Worm (Caenorhabditis elegans) whole organism, young adult: Measurements from ENCODE around the gene lnkn-1.
A peak's percentile ranks its signal among the peaks of the same experiment; 100 is the strongest.

Experiments used
- B0019.2 ChIP-seq: fragments of 200-800 bp; sonication (Bioruptor generic); conservative IDR thresholded peaks from 2 replicates; pipeline ENCODE4 v1.3.6; 2022; ENCODE audit warnings: missing genetic modification reagents, missing genetic modification characterization, missing compliant biosample characterization
- B0035.1 ChIP-seq: sonication (generic microtip); optimal IDR thresholded peaks from 2 replicates; lab custom pipeline; 2016; ENCODE audit warnings: missing genetic modification characterization, mild to moderate bottlenecking, missing compliant biosample characterization, missing genotype, missing genetic modification reagents
- C17E4.6 ChIP-seq: fragments of 200-800 bp; sonication (Bioruptor generic); IDR thresholded peaks from 2 replicates; pipeline ENCODE4 v1.3.6; 2022; ENCODE audit warnings: missing genetic modification reagents, missing genetic modification characterization, missing compliant biosample characterization
- D2030.7 ChIP-seq: fragments of 200-800 bp; sonication (Bioruptor generic); IDR thresholded peaks from 2 replicates; pipeline ENCODE4 v1.3.6; 2022; ENCODE audit warnings: missing genetic modification reagents, missing genetic modification characterization, missing compliant biosample characterization
- F37B4.10 ChIP-seq: fragments of 200-800 bp; sonication (Bioruptor generic); IDR thresholded peaks from 2 replicates; pipeline ENCODE4 v1.3.6; 2022; ENCODE audit warnings: missing genetic modification characterization, missing compliant biosample characterization
- F52B5.7 ChIP-seq: sonication (generic microtip); optimal IDR thresholded peaks from 2 replicates; lab custom pipeline; 2016; ENCODE audit warnings: mild to moderate bottlenecking, missing genetic modification characterization, missing compliant biosample characterization
- F55B11.4 ChIP-seq: sonication (generic microtip); optimal IDR thresholded peaks from 2 replicates; lab custom pipeline; 2016; ENCODE audit warnings: missing compliant biosample characterization, missing genetic modification characterization, borderline replicate concordance; ENCODE audit not compliant: insufficient read depth
- F57C9.4 ChIP-seq: sonication (generic microtip); optimal IDR thresholded peaks from 2 replicates; lab custom pipeline; 2017; ENCODE audit warnings: mild to moderate bottlenecking, missing genetic modification characterization, missing compliant biosample characterization
- K11D2.4 ChIP-seq: fragments of 200-800 bp; sonication (Bioruptor generic); IDR thresholded peaks from 2 replicates; pipeline ENCODE4 v1.3.6; 2022; ENCODE audit warnings: missing genetic modification reagents, missing genetic modification characterization, missing compliant biosample characterization
- K12H6.12 ChIP-seq: fragments of 200-800 bp; sonication (Bioruptor generic); optimal IDR thresholded peaks from 2 replicates; lab custom pipeline; 2018; ENCODE audit warnings: mild to moderate bottlenecking, missing genetic modification characterization, missing compliant biosample characterization
- T26A5.8 ChIP-seq: sonication (generic microtip); optimal IDR thresholded peaks from 2 replicates; lab custom pipeline; 2016; ENCODE audit warnings: missing genetic modification characterization, missing compliant biosample characterization
- Y67H2A.10 ChIP-seq: fragments of 200-800 bp; sonication (Bioruptor generic); conservative IDR thresholded peaks from 2 replicates; pipeline ENCODE4 v1.3.6; 2022; ENCODE audit warnings: missing genetic modification reagents, missing genetic modification characterization, missing compliant biosample characterization
- ZK185.1 ChIP-seq: sonication (generic microtip); optimal IDR thresholded peaks from 2 replicates; lab custom pipeline; 2016; ENCODE audit warnings: mild to moderate bottlenecking, missing genetic modification characterization, missing compliant biosample characterization; ENCODE audit not compliant: poor library complexity, severe bottlenecking
- akir-1 ChIP-seq: fragments of 200-800 bp; sonication (Bioruptor generic); optimal IDR thresholded peaks from 2 replicates; lab custom pipeline; 2018; ENCODE audit warnings: mild to moderate bottlenecking, missing genetic modification characterization, moderate library complexity, missing compliant biosample characterization
- aptf-2 ChIP-seq: fragments of 200-800 bp; sonication (Bioruptor generic); conservative IDR thresholded peaks from 2 replicates; pipeline ENCODE4 v1.3.6; 2022; ENCODE audit warnings: missing genetic modification reagents, missing genetic modification characterization, missing compliant biosample characterization
- aptf-3 ChIP-seq: fragments of 200-800 bp; sonication (Bioruptor generic); IDR thresholded peaks from 2 replicates; pipeline ENCODE4 v1.3.6; 2022; ENCODE audit warnings: missing genetic modification characterization, missing compliant biosample characterization
- atf-7 ChIP-seq: sonication (generic microtip); optimal IDR thresholded peaks from 2 replicates; lab custom pipeline; 2017; ENCODE audit warnings: mild to moderate bottlenecking, missing genetic modification characterization, missing compliant biosample characterization
- athp-1 ChIP-seq: sonication (generic microtip); optimal IDR thresholded peaks from 2 replicates; lab custom pipeline; 2017; ENCODE audit warnings: mild to moderate bottlenecking, missing genetic modification characterization, missing compliant biosample characterization
- attf-3 ChIP-seq: fragments of 200-800 bp; sonication (Bioruptor generic); conservative IDR thresholded peaks from 2 replicates; pipeline ENCODE4 v1.3.6; 2022; ENCODE audit warnings: missing genetic modification reagents, missing genetic modification characterization, missing compliant biosample characterization
- ccch-3 ChIP-seq: fragments of 200-800 bp; sonication (Bioruptor generic); optimal IDR thresholded peaks from 2 replicates; lab custom pipeline; 2018; ENCODE audit warnings: mild to moderate bottlenecking, missing genetic modification characterization, missing compliant biosample characterization
- cebp-1 ChIP-seq, 2 experiments: fragments of 200-800 bp in 1 of 2; sonication (Bioruptor generic) in 1 of 2; sonication (generic microtip) in 1 of 2; IDR thresholded peaks in 1 of 2; optimal IDR thresholded peaks in 1 of 2; 2 replicates each; pipeline versions ENCODE4 v1.3.6 to Lab custom; 2017 to 2022; ENCODE audit warnings: missing compliant biosample characterization in 2 of 2, missing genetic modification characterization in 2 of 2, mild to moderate bottlenecking in 1 of 2, missing genetic modification reagents in 1 of 2, moderate library complexity in 1 of 2
- cebp-2 ChIP-seq: fragments of 200-800 bp; sonication (Bioruptor generic); IDR thresholded peaks from 2 replicates; pipeline ENCODE4 v1.3.6; 2022; ENCODE audit warnings: missing genetic modification characterization, missing compliant biosample characterization
- ceh-40 ChIP-seq: fragments of 200-800 bp; sonication (Bioruptor generic); IDR thresholded peaks from 2 replicates; pipeline ENCODE4 v1.3.6; 2022; ENCODE audit warnings: missing genetic modification characterization, missing compliant biosample characterization
- ceh-91 ChIP-seq: fragments of 200-800 bp; sonication (Bioruptor generic); IDR thresholded peaks from 2 replicates; pipeline ENCODE4 v1.3.6; 2022; ENCODE audit warnings: missing genetic modification reagents, missing genetic modification characterization, missing compliant biosample characterization
- chd-7 ChIP-seq: sonication (generic microtip); optimal IDR thresholded peaks from 2 replicates; lab custom pipeline; 2016; ENCODE audit warnings: mild to moderate bottlenecking, missing genetic modification characterization, moderate library complexity, missing compliant biosample characterization
- dox-1 ChIP-seq: fragments of 200-800 bp; sonication (Bioruptor generic); IDR thresholded peaks from 2 replicates; pipeline ENCODE4 v1.3.6; 2022; ENCODE audit warnings: missing genetic modification reagents, missing genetic modification characterization, missing compliant biosample characterization
- efl-1 ChIP-seq: fragments of 150-350 bp; optimal IDR thresholded peaks from 2 replicates; lab custom pipeline; 2014; ENCODE audit warnings: missing biosample characterization, missing genetic modification reagents, missing genetic modification characterization
- egl-44 ChIP-seq: fragments of 200-800 bp; sonication (Bioruptor generic); IDR thresholded peaks from 2 replicates; pipeline ENCODE4 v1.3.6; 2022; ENCODE audit warnings: missing genetic modification reagents, missing genetic modification characterization, missing compliant biosample characterization
- ets-4 ChIP-seq: fragments of 200-800 bp; sonication (Bioruptor generic); optimal IDR thresholded peaks from 2 replicates; lab custom pipeline; 2018; ENCODE audit warnings: mild to moderate bottlenecking, missing genetic modification characterization, missing compliant biosample characterization
- hmg-1.2 ChIP-seq: fragments of 200-800 bp; sonication (Bioruptor generic); IDR thresholded peaks from 2 replicates; pipeline ENCODE4 v1.3.6; 2022; ENCODE audit warnings: missing genetic modification reagents, missing genetic modification characterization, missing compliant biosample characterization
- hrde-1 ChIP-seq: sonication (generic microtip); optimal IDR thresholded peaks from 2 replicates; lab custom pipeline; 2016; ENCODE audit warnings: missing genetic modification characterization, mild to moderate bottlenecking, missing compliant biosample characterization, moderate library complexity, missing genotype, missing genetic modification reagents, borderline replicate concordance
- lag-1 ChIP-seq: fragments of 200-800 bp; sonication (Bioruptor generic); IDR thresholded peaks from 2 replicates; pipeline ENCODE4 v1.3.6; 2022; ENCODE audit warnings: missing genetic modification reagents, missing genetic modification characterization, missing compliant biosample characterization
- madf-6 ChIP-seq: fragments of 200-800 bp; sonication (Bioruptor generic); IDR thresholded peaks from 2 replicates; pipeline ENCODE4 v1.3.6; 2022; ENCODE audit warnings: missing genetic modification reagents, missing genetic modification characterization, missing compliant biosample characterization
- madf-8 ChIP-seq: fragments of 200-800 bp; sonication (Bioruptor generic); conservative IDR thresholded peaks from 2 replicates; pipeline ENCODE4 v1.3.6; 2022; ENCODE audit warnings: missing genetic modification reagents, missing genetic modification characterization, missing compliant biosample characterization
- mcd-1 ChIP-seq: fragments of 200-800 bp; sonication (Bioruptor generic); IDR thresholded peaks from 2 replicates; pipeline ENCODE4 v1.3.6; 2022; ENCODE audit warnings: missing genetic modification reagents, missing genetic modification characterization, missing compliant biosample characterization
- mes-4 ChIP-seq: sonication (generic microtip); optimal IDR thresholded peaks from 2 replicates; lab custom pipeline; 2016; ENCODE audit warnings: missing genotype, missing genetic modification characterization, missing compliant biosample characterization
- mxl-1 ChIP-seq: sonication (generic microtip); optimal IDR thresholded peaks from 2 replicates; lab custom pipeline; 2016; ENCODE audit warnings: missing genetic modification characterization, missing compliant biosample characterization
- nhr-27 ChIP-seq: fragments of 200-800 bp; sonication (Bioruptor generic); optimal IDR thresholded peaks from 2 replicates; lab custom pipeline; 2018; ENCODE audit warnings: mild to moderate bottlenecking, missing genetic modification characterization, moderate library complexity, missing compliant biosample characterization
- repo-1 ChIP-seq: sonication (generic microtip); optimal IDR thresholded peaks from 2 replicates; lab custom pipeline; 2017; ENCODE audit warnings: mild to moderate bottlenecking, missing genetic modification characterization, missing compliant biosample characterization
- rpc-1 ChIP-seq, 2 experiments: fragments of 150-350 bp in 1 of 2; sonication (generic microtip) in 1 of 2; optimal IDR thresholded peaks; 2 replicates each; lab custom pipeline; 2014 to 2018; ENCODE audit warnings: missing biosample characterization in 1 of 2, missing genetic modification characterization in 1 of 2, missing genetic modification reagents in 1 of 2, missing genotype in 1 of 2
- sdz-38 ChIP-seq: sonication (generic microtip); optimal IDR thresholded peaks from 2 replicates; lab custom pipeline; 2016; ENCODE audit warnings: missing genotype, missing genetic modification characterization, missing compliant biosample characterization
- snpc-1.1 ChIP-seq: sonication (generic microtip); optimal IDR thresholded peaks from 2 replicates; lab custom pipeline; 2017; ENCODE audit warnings: missing genetic modification characterization, mild to moderate bottlenecking, missing compliant biosample characterization, antibody characterized with exemption, moderate library complexity, missing genotype, missing genetic modification reagents; ENCODE audit not compliant: insufficient read depth
- sptf-2 ChIP-seq: fragments of 200-800 bp; sonication (Bioruptor generic); optimal IDR thresholded peaks from 2 replicates; lab custom pipeline; 2018; ENCODE audit warnings: mild to moderate bottlenecking, missing genetic modification characterization, missing compliant biosample characterization
- tbx-9 ChIP-seq: sonication (generic microtip); optimal IDR thresholded peaks from 2 replicates; lab custom pipeline; 2016; ENCODE audit warnings: borderline replicate concordance, missing genetic modification characterization, inconsistent platforms, missing compliant biosample characterization
- unc-62 ChIP-seq: fragments of 150-350 bp; optimal IDR thresholded peaks from 2 replicates; lab custom pipeline; 2014; ENCODE audit warnings: missing biosample characterization, missing genetic modification reagents, missing genetic modification characterization
- xnd-1 ChIP-seq: sonication (generic microtip); optimal IDR thresholded peaks from 2 replicates; lab custom pipeline; 2016; ENCODE audit warnings: missing genotype, missing genetic modification reagents, missing genetic modification characterization, missing compliant biosample characterization
- ztf-18 ChIP-seq: sonication (generic microtip); optimal IDR thresholded peaks from 2 replicates; lab custom pipeline; 2016; ENCODE audit warnings: missing genotype, mild to moderate bottlenecking, missing genetic modification characterization, missing compliant biosample characterization
- ztf-28 ChIP-seq: fragments of 200-800 bp; sonication (Bioruptor generic); IDR thresholded peaks from 2 replicates; pipeline ENCODE4 v1.3.6; 2022; ENCODE audit warnings: missing genetic modification reagents, missing genetic modification characterization, missing compliant biosample characterization
- ztf-3 ChIP-seq: fragments of 200-800 bp; sonication (Bioruptor generic); optimal IDR thresholded peaks from 2 replicates; lab custom pipeline; 2018; ENCODE audit warnings: mild to moderate bottlenecking, missing genetic modification characterization, missing compliant biosample characterization

The lnkn-1 gene

DNA sequence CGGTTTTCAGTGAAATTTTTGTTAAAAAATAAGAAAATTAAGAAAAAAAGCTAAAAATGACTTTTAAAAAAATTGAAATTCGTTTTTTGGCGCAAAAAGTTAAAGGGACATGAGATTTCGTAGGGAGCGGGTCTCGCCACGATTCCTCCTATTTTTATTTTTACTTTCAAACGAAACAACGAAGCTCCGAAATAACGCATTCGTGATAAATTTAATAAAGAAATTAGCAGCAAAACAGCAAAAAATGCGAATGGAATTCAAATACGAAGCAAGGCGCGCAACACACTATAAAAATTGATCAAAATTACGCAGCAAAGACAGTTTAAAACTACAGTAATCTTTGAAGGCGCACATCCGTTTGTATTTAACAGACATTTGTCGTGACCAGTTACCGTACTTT is 9.7 kb downstream of the lnkn-1 start:
- TF ChIP-seq ZK185.1 (no peak), cebp-1 (GFP tag; IDR thresholded peaks at IDR 0.05; lab: Robert Waterston, UW) (no peak), cebp-1 (tag; optimal IDR thresholded peaks at IDR 0.05; lab: Kevin White, UChicago) (no peak), aptf-2 (GFP tag; lab: Robert Waterston, UW) (no peak), F55B11.4 (tag; lab: Kevin White, UChicago) (no peak), hmg-1.2 (GFP tag; lab: Robert Waterston, UW) (peak; percentile 11; the same call in 1 of the 2 replicates), ccch-3 (GFP tag; lab: Kevin White, UChicago) (no peak), ceh-40 (GFP tag; lab: Robert Waterston, UW) (no peak), nhr-27 (no peak), B0035.1 (tag; lab: Kevin White, UChicago) (no peak), sdz-38 (tag; lab: Kevin White, UChicago) (no peak), efl-1 (GFP tag; lab: Kevin White, UChicago) (peak; percentile 83), ceh-91 (GFP tag; lab: Robert Waterston, UW) (peak; percentile 74), mes-4 (tag; lab: Kevin White, UChicago) (no peak), F57C9.4 (tag; lab: Kevin White, UChicago) (no peak), madf-6 (peak; percentile 86), unc-62 (GFP tag; lab: Kevin White, UChicago) (no peak), rpc-1 (optimal IDR thresholded peaks at IDR 0.05; lab: Kevin White, UChicago) (no peak), rpc-1 (tag; optimal IDR thresholded peaks at IDR 0.05; lab: Kevin White, UChicago) (no peak), C17E4.6 (GFP tag; lab: Robert Waterston, UW) (no peak), T26A5.8 (no peak), madf-8 (GFP tag; lab: Robert Waterston, UW) (peak; percentile 76), repo-1 (tag; lab: Kevin White, UChicago) (no peak), tbx-9 (tag; lab: Kevin White, UChicago) (no peak), K11D2.4 (GFP tag; lab: Robert Waterston, UW) (no peak), mxl-1 (tag; lab: Kevin White, UChicago) (no peak), aptf-3 (no peak), D2030.7 (peak; percentile 56; the same call in 1 of the 2 replicates), egl-44 (GFP tag; lab: Robert Waterston, UW) (no peak), ztf-18 (tag; lab: Kevin White, UChicago) (peak; percentile 43), snpc-1.1 (no peak), attf-3 (GFP tag; lab: Robert Waterston, UW) (peak; percentile 77), ets-4 (GFP tag; lab: Kevin White, UChicago) (no peak), lag-1 (GFP tag; lab: Robert Waterston, UW) (no peak), ztf-28 (GFP tag; lab: Robert Waterston, UW) (no peak), cebp-2 (GFP tag; lab: Robert Waterston, UW) (no peak), K12H6.12 (tag; lab: Kevin White, UChicago) (no peak), dox-1 (peak; percentile 48), F37B4.10 (GFP tag; lab: Robert Waterston, UW) (no peak), F52B5.7 (no peak), akir-1 (GFP tag; lab: Kevin White, UChicago) (no peak), sptf-2 (GFP tag; lab: Kevin White, UChicago) (no peak), ztf-3 (GFP tag; lab: Kevin White, UChicago) (no peak), Y67H2A.10 (GFP tag; lab: Robert Waterston, UW) (no peak), hrde-1 (no peak), atf-7 (tag; lab: Kevin White, UChicago) (no peak), xnd-1 (tag; lab: Kevin White, UChicago) (peak; percentile 73), mcd-1 (GFP tag; lab: Robert Waterston, UW) (no peak), B0019.2 (GFP tag; lab: Robert Waterston, UW) (no peak), chd-7 (tag; lab: Kevin White, UChicago) (no peak), athp-1 (tag; lab: Kevin White, UChicago) (peak; percentile 33)
